Fruit fly (Drosophila melanogaster) whole organism, prepupa: Measurements from ENCODE around the gene CG32371.

Experiments used
- Blimp-1 ChIP-seq: fragments of 200-800 bp; sonication (Bioruptor generic); optimal IDR thresholded peaks from 3 replicates; lab custom pipeline; 2017; ENCODE audit warnings: missing biosample characterization, missing genetic modification characterization, mild to moderate bottlenecking, moderate library complexity, missing genetic modification reagents
- CG10631 ChIP-seq: fragments of 200-800 bp; sonication (Bioruptor generic); optimal IDR thresholded peaks from 2 replicates; lab custom pipeline; 2016; ENCODE audit warnings: missing biosample characterization, missing genetic modification characterization
- CG11294 ChIP-seq: fragments of 200-800 bp; sonication (Bioruptor generic); IDR thresholded peaks from 2 replicates; pipeline ENCODE4 v1.3.6; 2022; ENCODE audit warnings: missing biosample characterization, missing genetic modification characterization
- CG11762 ChIP-seq: fragments of 200-800 bp; sonication (Bioruptor generic); optimal IDR thresholded peaks from 3 replicates; lab custom pipeline; 2016; ENCODE audit warnings: missing biosample characterization, missing genetic modification characterization; ENCODE audit not compliant: insufficient read depth
- CG15336 ChIP-seq: fragments of 200-800 bp; sonication (Bioruptor generic); IDR thresholded peaks from 2 replicates; pipeline ENCODE4 v1.3.6; 2022; ENCODE audit warnings: missing biosample characterization, missing genetic modification characterization
- CG1621 ChIP-seq: fragments of 200-800 bp; sonication (Bioruptor generic); optimal IDR thresholded peaks from 3 replicates; lab custom pipeline; 2018; ENCODE audit warnings: missing biosample characterization, mild to moderate bottlenecking, missing genetic modification characterization
- CG3032 ChIP-seq: fragments of 200-800 bp; optimal IDR thresholded peaks from 2 replicates; lab custom pipeline; 2019; ENCODE audit warnings: missing biosample characterization, mild to moderate bottlenecking, missing genetic modification characterization, moderate library complexity
- CG31627 ChIP-seq: fragments of 200-800 bp; sonication (Bioruptor generic); optimal IDR thresholded peaks from 3 replicates; lab custom pipeline; 2016; ENCODE audit warnings: missing biosample characterization, missing genetic modification characterization
- CG34406 ChIP-seq: fragments of 200-800 bp; sonication (Bioruptor generic); optimal IDR thresholded peaks from 3 replicates; lab custom pipeline; 2016; ENCODE audit warnings: missing biosample characterization, missing genetic modification characterization
- CG3919 ChIP-seq: fragments of 200-800 bp; sonication (Bioruptor generic); optimal IDR thresholded peaks from 3 replicates; lab custom pipeline; 2016; ENCODE audit warnings: missing biosample characterization, missing genetic modification characterization
- CG4318 ChIP-seq: fragments of 200-800 bp; sonication (Bioruptor generic); optimal IDR thresholded peaks from 3 replicates; lab custom pipeline; 2017; ENCODE audit warnings: missing biosample characterization, mild to moderate bottlenecking, missing genetic modification characterization
- CG6163 ChIP-seq: fragments of 200-800 bp; sonication (Bioruptor generic); IDR thresholded peaks from 3 replicates; pipeline ENCODE4 v1.3.6; 2022; ENCODE audit warnings: missing biosample characterization, missing genetic modification characterization
- CG6792 ChIP-seq: fragments of 200-800 bp; sonication (Bioruptor generic); optimal IDR thresholded peaks from 3 replicates; lab custom pipeline; 2016; ENCODE audit warnings: missing biosample characterization, missing genetic modification characterization
- CG6808 ChIP-seq: fragments of 200-800 bp; sonication (Bioruptor generic); optimal IDR thresholded peaks from 3 replicates; lab custom pipeline; 2017; ENCODE audit warnings: missing biosample characterization, missing genetic modification characterization, mild to moderate bottlenecking, moderate library complexity, missing genetic modification reagents
- CG6854 ChIP-seq: fragments of 200-800 bp; sonication (Bioruptor generic); optimal IDR thresholded peaks from 2 replicates; lab custom pipeline; 2017; ENCODE audit warnings: missing biosample characterization, mild to moderate bottlenecking, missing genetic modification characterization
- CG7368 ChIP-seq: fragments of 200-800 bp; sonication (Bioruptor generic); optimal IDR thresholded peaks from 3 replicates; lab custom pipeline; 2016; ENCODE audit warnings: missing biosample characterization, missing genetic modification characterization
- CG8119 ChIP-seq: fragments of 200-800 bp; sonication (Bioruptor generic); IDR thresholded peaks from 3 replicates; pipeline ENCODE4 v1.3.6; 2022; ENCODE audit warnings: missing biosample characterization, missing genetic modification characterization
- CG8632 ChIP-seq: fragments of 200-800 bp; sonication (Bioruptor generic); optimal IDR thresholded peaks from 3 replicates; lab custom pipeline; 2016; ENCODE audit warnings: missing biosample characterization, missing genetic modification characterization
- Eip75B ChIP-seq: fragments of 200-800 bp; sonication (Bioruptor generic); optimal IDR thresholded peaks from 3 replicates; lab custom pipeline; 2016; ENCODE audit warnings: missing biosample characterization, missing genetic modification characterization
- Eip78C ChIP-seq: fragments of 200-800 bp; sonication (Bioruptor generic); peaks from one replicate; lab custom pipeline; 2016; ENCODE audit warnings: missing biosample characterization, missing genetic modification characterization
- Eip93F ChIP-seq: fragments of 200-800 bp; sonication (Bioruptor generic); optimal IDR thresholded peaks from 2 replicates; lab custom pipeline; 2016; ENCODE audit warnings: missing biosample characterization, mild to moderate bottlenecking, missing genetic modification characterization
- Ets21C ChIP-seq: fragments of 200-800 bp; sonication (Bioruptor generic); optimal IDR thresholded peaks from 3 replicates; lab custom pipeline; 2016; ENCODE audit warnings: missing biosample characterization, missing genetic modification characterization
- Ets96B ChIP-seq: fragments of 200-800 bp; optimal IDR thresholded peaks from 2 replicates; lab custom pipeline; 2019; ENCODE audit warnings: missing biosample characterization, mild to moderate bottlenecking, missing genetic modification characterization, moderate library complexity
- Hr38 ChIP-seq: sonication (Bioruptor generic); optimal IDR thresholded peaks from 2 replicates; lab custom pipeline; 2016; ENCODE audit warnings: missing biosample characterization, missing genetic modification characterization
- Hr39 ChIP-seq: fragments of 200-800 bp; sonication (Bioruptor generic); optimal IDR thresholded peaks from 2 replicates; lab custom pipeline; 2016; ENCODE audit warnings: missing biosample characterization, missing genetic modification characterization
- Lpt ChIP-seq: fragments of 200-800 bp; sonication (Bioruptor generic); optimal IDR thresholded peaks from 3 replicates; lab custom pipeline; 2016; ENCODE audit warnings: missing biosample characterization, missing genetic modification characterization
- Met ChIP-seq: fragments of 200-800 bp; sonication (Bioruptor generic); optimal IDR thresholded peaks from 3 replicates; lab custom pipeline; 2016; ENCODE audit warnings: missing biosample characterization, missing genetic modification characterization
- OdsH ChIP-seq: fragments of 200-800 bp; sonication (Bioruptor generic); optimal IDR thresholded peaks from 3 replicates; lab custom pipeline; 2016; ENCODE audit warnings: missing biosample characterization, missing genetic modification characterization
- Sox102F ChIP-seq: fragments of 200-800 bp; sonication (Bioruptor generic); optimal IDR thresholded peaks from 2 replicates; lab custom pipeline; 2016; ENCODE audit warnings: missing biosample characterization, mild to moderate bottlenecking, missing genetic modification characterization
- Sox14 ChIP-seq: fragments of 200-800 bp; sonication (Bioruptor generic); optimal IDR thresholded peaks from 3 replicates; lab custom pipeline; 2016; ENCODE audit warnings: missing biosample characterization, missing genetic modification characterization
- Sox15 ChIP-seq: fragments of 200-800 bp; sonication (Bioruptor generic); optimal IDR thresholded peaks from 3 replicates; lab custom pipeline; 2016; ENCODE audit warnings: missing biosample characterization, missing genetic modification characterization
- achi ChIP-seq: fragments of 200-800 bp; sonication (Bioruptor generic); optimal IDR thresholded peaks from 3 replicates; lab custom pipeline; 2016; ENCODE audit warnings: missing biosample characterization, missing genetic modification characterization
- cyc ChIP-seq: fragments of 200-800 bp; sonication (Bioruptor generic); optimal IDR thresholded peaks from 3 replicates; lab custom pipeline; 2016; ENCODE audit warnings: missing biosample characterization, missing genetic modification characterization
- dsx ChIP-seq: fragments of 200-800 bp; optimal IDR thresholded peaks from 3 replicates; lab custom pipeline; 2019; ENCODE audit warnings: missing biosample characterization, mild to moderate bottlenecking, missing genetic modification characterization, moderate library complexity; ENCODE audit not compliant: poor library complexity, severe bottlenecking
- eg ChIP-seq: fragments of 200-800 bp; sonication (Bioruptor generic); IDR thresholded peaks from 3 replicates; pipeline ENCODE4 v1.3.6; 2022; ENCODE audit warnings: missing biosample characterization, missing genetic modification characterization
- esn ChIP-seq: fragments of 200-800 bp; sonication (Bioruptor generic); optimal IDR thresholded peaks from 2 replicates; lab custom pipeline; 2016; ENCODE audit warnings: missing biosample characterization, mild to moderate bottlenecking, missing genetic modification characterization, moderate library complexity
- fd59A ChIP-seq: fragments of 200-800 bp; sonication (Bioruptor generic); optimal IDR thresholded peaks from 2 replicates; lab custom pipeline; 2017; ENCODE audit warnings: missing biosample characterization, mild to moderate bottlenecking, missing genetic modification characterization, missing genetic modification reagents
- fd85E ChIP-seq: fragments of 200-800 bp; sonication (Bioruptor generic); optimal IDR thresholded peaks from 3 replicates; lab custom pipeline; 2016; ENCODE audit warnings: missing biosample characterization, missing genetic modification characterization
- fkh ChIP-seq: fragments of 200-800 bp; sonication (Bioruptor generic); optimal IDR thresholded peaks from 3 replicates; lab custom pipeline; 2017; ENCODE audit warnings: missing biosample characterization, mild to moderate bottlenecking, missing genetic modification characterization, moderate library complexity
- lz ChIP-seq: fragments of 200-800 bp; sonication (Bioruptor generic); optimal IDR thresholded peaks from 3 replicates; lab custom pipeline; 2016; ENCODE audit warnings: missing biosample characterization, missing genetic modification characterization
- net ChIP-seq: fragments of 200-800 bp; sonication (Bioruptor generic); optimal IDR thresholded peaks from 3 replicates; lab custom pipeline; 2016; ENCODE audit warnings: missing biosample characterization, missing genetic modification characterization
- pdm3 ChIP-seq: fragments of 200-800 bp; sonication (Bioruptor generic); optimal IDR thresholded peaks from 3 replicates; lab custom pipeline; 2016; ENCODE audit warnings: missing biosample characterization, missing genetic modification characterization
- salr ChIP-seq, 2 experiments: fragments of 200-800 bp; sonication (Bioruptor generic); optimal IDR thresholded peaks; 3 replicates each; lab custom pipeline; 2016 to 2018; ENCODE audit warnings: missing biosample characterization in 2 of 2, missing genetic modification characterization in 2 of 2, mild to moderate bottlenecking in 1 of 2
- spab ChIP-seq: fragments of 200-800 bp; sonication (Bioruptor generic); optimal IDR thresholded peaks from 2 replicates; lab custom pipeline; 2017; ENCODE audit warnings: missing biosample characterization, mild to moderate bottlenecking, missing genetic modification characterization, missing genetic modification reagents
- ss ChIP-seq, 2 experiments: fragments of 200-800 bp; sonication (Bioruptor generic); optimal IDR thresholded peaks; 2 replicates in 1 of 2; 3 replicates in 1 of 2; lab custom pipeline; 2017 to 2018; ENCODE audit warnings: mild to moderate bottlenecking in 2 of 2, missing biosample characterization in 2 of 2, missing genetic modification characterization in 2 of 2, moderate library complexity in 1 of 2
- svp ChIP-seq: fragments of 200-800 bp; sonication (Bioruptor generic); peaks from one replicate; lab custom pipeline; 2016; ENCODE audit warnings: missing biosample characterization, missing genetic modification characterization
- topi ChIP-seq: fragments of 200-800 bp; sonication (Bioruptor generic); optimal IDR thresholded peaks from 3 replicates; lab custom pipeline; 2016; ENCODE audit warnings: missing biosample characterization, missing genetic modification characterization
- vri ChIP-seq: fragments of 200-800 bp; sonication (Bioruptor generic); optimal IDR thresholded peaks from 3 replicates; lab custom pipeline; 2016; ENCODE audit warnings: missing biosample characterization, mild to moderate bottlenecking, missing genetic modification characterization

The CG32371 gene

DNA sequence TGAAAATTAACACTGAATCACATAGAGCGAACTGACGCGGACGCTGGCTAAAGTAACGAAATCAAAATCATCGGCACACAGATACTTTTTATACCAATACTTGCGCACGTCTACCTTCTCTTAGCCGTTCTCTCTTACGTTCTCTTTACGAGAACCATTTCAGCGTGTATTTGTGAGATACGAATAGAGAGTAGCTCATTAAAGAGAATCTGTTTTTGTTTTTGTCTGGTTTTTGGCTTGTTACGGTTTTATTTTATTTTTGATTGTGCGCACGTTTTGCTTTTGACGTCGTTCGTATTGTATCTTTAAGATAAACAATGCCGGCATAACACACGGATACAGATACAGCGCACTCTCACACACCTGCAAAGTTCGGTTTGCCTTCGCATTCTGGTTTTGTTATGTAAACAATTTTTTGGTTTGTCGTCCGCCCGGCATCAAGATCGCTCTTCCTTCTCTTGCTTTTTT is 37.2 kb upstream of the CG32371 start (continued):
- no peak for TF ChIP-seq Blimp-1 (GFP tag; lab: Kevin White, UChicago)
- peak; percentile 42 for TF ChIP-seq Ets96B (tag; lab: Kevin White, UChicago)
- no peak for TF ChIP-seq Lpt (GFP tag; lab: Kevin White, UChicago)
- TF ChIP-seq Sox15 (GFP tag; lab: Kevin White, UChicago), result no peak
- no peak for TF ChIP-seq CG10631 (GFP tag; lab: Kevin White, UChicago)
- no peak for TF ChIP-seq Ets21C (GFP tag; lab: Kevin White, UChicago)
- TF ChIP-seq Eip93F, result no peak
- peak; percentile 34 for TF ChIP-seq CG6808 (GFP tag; lab: Kevin White, UChicago)
- TF ChIP-seq CG6792, result no peak
- TF ChIP-seq lz (GFP tag; lab: Kevin White, UChicago), result no peak
- peak; percentile 5 for TF ChIP-seq CG3919 (GFP tag; lab: Kevin White, UChicago)
- TF ChIP-seq cyc (GFP tag; lab: Kevin White, UChicago), result no peak
- no peak for TF ChIP-seq Sox14
- no peak for TF ChIP-seq Eip75B (GFP tag; lab: Kevin White, UChicago)
- no peak for TF ChIP-seq CG11294
- TF ChIP-seq CG8119 (GFP tag; lab: Robert Waterston, UW), result peak; percentile 56
- peak; percentile 5 for TF ChIP-seq CG1621 (tag; lab: Kevin White, UChicago)
- no peak for TF ChIP-seq Met (GFP tag; lab: Kevin White, UChicago)
- TF ChIP-seq fd85E, result no peak
- no peak for TF ChIP-seq pdm3 (GFP tag; lab: Kevin White, UChicago)
- TF ChIP-seq vri, result peak; percentile 87
- peak; percentile 24 for TF ChIP-seq Eip78C (GFP tag; lab: Kevin White, UChicago)
- peak; percentile 53 for TF ChIP-seq CG6854
- no peak for TF ChIP-seq CG3032 (tag; lab: Kevin White, UChicago)
- no peak for TF ChIP-seq OdsH (GFP tag; lab: Kevin White, UChicago)
- no peak for TF ChIP-seq CG31627 (GFP tag; lab: Kevin White, UChicago)
- TF ChIP-seq Hr38 (GFP tag; lab: Kevin White, UChicago), result no peak
- TF ChIP-seq fkh (GFP tag; lab: Kevin White, UChicago), result peak; percentile 90
- no peak for TF ChIP-seq fd59A (GFP tag; lab: Kevin White, UChicago)

DNA sequence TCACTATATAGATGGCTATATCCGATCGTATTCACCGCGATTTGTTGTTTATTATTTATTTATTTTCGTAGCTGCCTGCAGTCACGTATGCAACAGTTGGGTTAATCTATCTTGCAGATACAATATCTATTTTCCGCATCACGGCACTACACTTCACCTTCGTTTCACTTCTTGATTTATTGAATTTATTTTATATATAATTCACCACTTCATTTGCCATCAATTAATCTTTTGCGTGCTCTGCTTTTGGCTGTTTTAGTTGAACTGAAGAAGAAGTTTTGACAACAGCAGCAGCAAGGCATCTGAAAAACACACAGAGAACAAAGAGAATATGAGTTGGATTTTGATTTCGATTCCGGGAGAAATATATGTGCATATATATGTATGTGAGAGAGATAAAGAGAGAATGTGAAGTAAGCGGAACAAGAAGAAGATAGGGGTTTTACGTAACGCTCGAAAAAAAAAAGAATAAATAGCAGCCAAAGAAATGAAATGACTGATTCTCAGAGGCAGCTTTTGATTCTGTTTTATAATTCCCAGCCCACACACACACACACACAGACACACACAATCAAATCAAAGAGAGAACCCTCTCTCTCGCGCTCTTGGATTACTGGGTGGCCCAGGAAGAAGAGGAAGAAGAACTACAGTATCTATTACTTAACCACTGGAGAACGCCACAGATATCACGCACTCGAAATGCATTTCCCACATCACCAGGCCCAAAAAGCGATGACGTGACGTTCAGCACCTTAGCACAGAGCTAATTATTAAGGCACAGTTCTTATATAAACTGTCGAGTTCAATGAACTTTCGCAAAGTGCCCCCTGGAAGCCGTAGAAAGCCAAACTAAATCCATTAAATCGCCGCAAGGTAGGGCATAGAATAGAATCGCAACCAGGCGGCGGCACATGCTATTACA is 36.5 kb upstream of the CG32371 start:
- TF ChIP-seq CG11762 (GFP tag; lab: Kevin White, UChicago) (no peak), Ets96B (tag; lab: Kevin White, UChicago) (peak; percentile 4), CG8119 (GFP tag; lab: Robert Waterston, UW) (peak; percentile 29; the same call in 1 of the 3 replicates), CG8632 (GFP tag; lab: Kevin White, UChicago) (no peak), Sox14 (no peak), ss (GFP tag; optimal IDR thresholded peaks at IDR 0.05; lab: Kevin White, UChicago) (peak; percentile 50 to 65), fd85E (peak; percentile 51), Eip78C (GFP tag; lab: Kevin White, UChicago) (peak; percentile 64), Eip93F (no peak), achi (peak; percentile 5), CG15336 (peak; percentile 39; the same call in 1 of the 2 replicates), CG6163 (GFP tag; lab: Robert Waterston, UW) (peak; percentile 45; the same call in 2 of the 3 replicates), Ets21C (GFP tag; lab: Kevin White, UChicago) (no peak), CG34406 (GFP tag; lab: Kevin White, UChicago) (no peak), topi (GFP tag; lab: Kevin White, UChicago) (no peak), eg (GFP tag; lab: Robert Waterston, UW) (peak; percentile 52; the same call in 2 of the 3 replicates), fd59A (GFP tag; lab: Kevin White, UChicago) (no peak), Hr39 (no peak), CG4318 (no peak), esn (GFP tag; lab: Kevin White, UChicago) (peak; percentile 14), dsx (GFP tag; lab: Kevin White, UChicago) (peak; percentile 62), net (GFP tag; lab: Kevin White, UChicago) (peak; percentile 1), Sox102F (peak; percentile 18), salr (GFP tag; optimal IDR thresholded peaks at IDR 0.05; lab: Kevin White, UChicago) (peak in 1 of 2 experiments; percentile 6), spab (GFP tag; lab: Kevin White, UChicago) (no peak), CG7368 (no peak), vri (peak; percentile 97), svp (GFP tag; lab: Kevin White, UChicago) (peak; percentile 72)
